Worm (Caenorhabditis elegans) whole organism, L3 larva: ENCODE data around the gene fbxc-51.
A peak's percentile ranks its signal among the peaks of the same experiment; 100 is the strongest.

Experiments used
- R02D3.7 ChIP-seq: fragments of 150-350 bp; optimal IDR thresholded peaks from 2 replicates; lab custom pipeline; 2014; ENCODE audit warnings: missing biosample characterization, missing genetic modification characterization
- ZK546.5 ChIP-seq: sonication (generic microtip); optimal IDR thresholded peaks from 2 replicates; lab custom pipeline; 2017; ENCODE audit warnings: missing biosample characterization, missing genetic modification characterization
- aly-2 ChIP-seq: fragments of 150-350 bp; optimal IDR thresholded peaks from 2 replicates; lab custom pipeline; 2014; ENCODE audit warnings: missing biosample characterization, missing genetic modification characterization
- ama-1 ChIP-seq: fragments of 150-350 bp; optimal IDR thresholded peaks from 2 replicates; lab custom pipeline; 2018
- ceh-28 ChIP-seq: fragments of 150-350 bp; optimal IDR thresholded peaks from 2 replicates; lab custom pipeline; 2014; ENCODE audit warnings: missing biosample characterization, missing genetic modification reagents, missing genetic modification characterization
- ceh-82 ChIP-seq: fragments of 150-350 bp; optimal IDR thresholded peaks from 2 replicates; lab custom pipeline; 2014; ENCODE audit warnings: missing biosample characterization, missing genetic modification characterization
- ceh-9 ChIP-seq: sonication (generic microtip); optimal IDR thresholded peaks from 2 replicates; lab custom pipeline; 2018; ENCODE audit warnings: missing biosample characterization, missing genetic modification characterization
- daf-12 ChIP-seq: fragments of 150-350 bp; optimal IDR thresholded peaks from 2 replicates; lab custom pipeline; 2014; ENCODE audit warnings: missing biosample characterization, missing genetic modification reagents, missing genetic modification characterization
- egl-5 ChIP-seq: fragments of 150-350 bp; optimal IDR thresholded peaks from 2 replicates; lab custom pipeline; 2017; ENCODE audit warnings: missing biosample characterization, missing genetic modification reagents, missing genetic modification characterization, inconsistent platforms
- elt-1 ChIP-seq: fragments of 150-350 bp; optimal IDR thresholded peaks from 2 replicates; lab custom pipeline; 2014; ENCODE audit warnings: missing biosample characterization, missing genetic modification characterization
- elt-2 ChIP-seq: sonication (generic microtip); optimal IDR thresholded peaks from 2 replicates; lab custom pipeline; 2016; ENCODE audit warnings: missing genetic modification reagents, mild to moderate bottlenecking, missing genetic modification characterization, missing compliant biosample characterization
- elt-3 ChIP-seq, 3 experiments: fragments of 150-350 bp in 1 of 3; sonication (generic microtip) in 2 of 3; optimal IDR thresholded peaks; 2 replicates in 2 of 3; 4 replicates in 1 of 3; lab custom pipeline; 2014 to 2017; ENCODE audit warnings: missing biosample characterization in 3 of 3, missing genetic modification characterization in 3 of 3
- eor-1 ChIP-seq, 2 experiments: fragments of 150-350 bp; optimal IDR thresholded peaks; 2 replicates each; lab custom pipeline; 2014 to 2018; ENCODE audit warnings: missing biosample characterization in 2 of 2, missing genetic modification characterization in 2 of 2
- fkh-2 ChIP-seq: fragments of 150-350 bp; optimal IDR thresholded peaks from 2 replicates; lab custom pipeline; 2014; ENCODE audit warnings: missing biosample characterization, missing genetic modification reagents, missing genetic modification characterization
- jun-1 ChIP-seq: fragments of 150-350 bp; optimal IDR thresholded peaks from 2 replicates; lab custom pipeline; 2014; ENCODE audit warnings: missing biosample characterization, missing genetic modification reagents, missing genetic modification characterization
- lin-15B ChIP-seq: fragments of 150-350 bp; optimal IDR thresholded peaks from 2 replicates; lab custom pipeline; 2014; ENCODE audit warnings: missing biosample characterization, missing genetic modification characterization
- lin-39 ChIP-seq: fragments of 150-350 bp; optimal IDR thresholded peaks from 2 replicates; lab custom pipeline; 2018; ENCODE audit warnings: missing biosample characterization, missing genetic modification reagents, missing genetic modification characterization
- lsy-12 ChIP-seq: sonication (generic microtip); optimal IDR thresholded peaks from 2 replicates; lab custom pipeline; 2016; ENCODE audit warnings: mild to moderate bottlenecking, missing genetic modification characterization, missing compliant biosample characterization
- mml-1 ChIP-seq: fragments of 150-350 bp; sonication (generic microtip); optimal IDR thresholded peaks from 3 replicates; lab custom pipeline; 2014; ENCODE audit warnings: missing biosample characterization, missing genetic modification characterization
- nfya-1 ChIP-seq: sonication (generic microtip); optimal IDR thresholded peaks from 2 replicates; lab custom pipeline; 2017; ENCODE audit warnings: missing genetic modification characterization, mild to moderate bottlenecking, missing compliant biosample characterization, antibody characterized with exemption, moderate library complexity; ENCODE audit not compliant: insufficient read depth
- nhr-12 ChIP-seq: fragments of 150-350 bp; optimal IDR thresholded peaks from 2 replicates; lab custom pipeline; 2014; ENCODE audit warnings: missing biosample characterization, missing genetic modification characterization
- nhr-237 ChIP-seq: fragments of 150-350 bp; optimal IDR thresholded peaks from 2 replicates; lab custom pipeline; 2014; ENCODE audit warnings: missing biosample characterization, missing genetic modification characterization
- nhr-25 ChIP-seq: sonication (generic microtip); optimal IDR thresholded peaks from 2 replicates; lab custom pipeline; 2017; ENCODE audit warnings: missing biosample characterization, missing genetic modification characterization
- nhr-28 ChIP-seq: fragments of 150-350 bp; optimal IDR thresholded peaks from 2 replicates; lab custom pipeline; 2014; ENCODE audit warnings: missing biosample characterization, missing genetic modification characterization
- nhr-67 ChIP-seq: fragments of 150-350 bp; optimal IDR thresholded peaks from 2 replicates; lab custom pipeline; 2014; ENCODE audit warnings: missing biosample characterization, missing genetic modification characterization
- nhr-76 ChIP-seq: fragments of 150-350 bp; sonication (generic microtip); optimal IDR thresholded peaks from 5 replicates; lab custom pipeline; 2014; ENCODE audit warnings: missing biosample characterization, missing genetic modification characterization
- nhr-77 ChIP-seq: fragments of 150-350 bp; optimal IDR thresholded peaks from 2 replicates; lab custom pipeline; 2014; ENCODE audit warnings: missing biosample characterization, missing genetic modification characterization
- pha-4 ChIP-seq: fragments of 150-350 bp; optimal IDR thresholded peaks from 2 replicates; lab custom pipeline; 2014; ENCODE audit warnings: missing biosample characterization, missing genetic modification reagents, missing genetic modification characterization
- pqm-1 ChIP-seq: fragments of 150-350 bp; optimal IDR thresholded peaks from 2 replicates; lab custom pipeline; 2017; ENCODE audit warnings: missing biosample characterization, missing genetic modification characterization, inconsistent platforms
- sea-2 ChIP-seq: fragments of 150-350 bp; sonication (generic microtip); optimal IDR thresholded peaks from 4 replicates; lab custom pipeline; 2014; ENCODE audit warnings: missing biosample characterization, missing genetic modification reagents, missing genetic modification characterization
- skn-1 ChIP-seq: fragments of 150-350 bp; optimal IDR thresholded peaks from 2 replicates; lab custom pipeline; 2014; ENCODE audit warnings: missing biosample characterization, missing genetic modification characterization
- snpc-4 ChIP-seq: fragments of 150-350 bp; optimal IDR thresholded peaks from 2 replicates; lab custom pipeline; 2014; ENCODE audit warnings: missing biosample characterization, missing genetic modification characterization
- tbx-2 ChIP-seq: sonication (generic microtip); optimal IDR thresholded peaks from 2 replicates; lab custom pipeline; 2016; ENCODE audit warnings: mild to moderate bottlenecking, missing genetic modification characterization, missing compliant biosample characterization
- unc-39 ChIP-seq: sonication (generic microtip); optimal IDR thresholded peaks from 4 replicates; lab custom pipeline; 2017; ENCODE audit warnings: missing biosample characterization, missing genetic modification characterization
- unc-62 ChIP-seq: fragments of 150-350 bp; sonication (generic microtip); optimal IDR thresholded peaks from 4 replicates; lab custom pipeline; 2014; ENCODE audit warnings: missing biosample characterization, missing genetic modification reagents, missing genetic modification characterization
- zag-1 ChIP-seq: fragments of 150-350 bp; optimal IDR thresholded peaks from 2 replicates; lab custom pipeline; 2014; ENCODE audit warnings: missing biosample characterization, missing genetic modification characterization
- ztf-11 ChIP-seq: fragments of 150-350 bp; optimal IDR thresholded peaks from 2 replicates; lab custom pipeline; 2014; ENCODE audit warnings: missing biosample characterization, missing genetic modification characterization

Gene fbxc-51

ce11 chrII:866801-867200 lies 1.8 kb upstream of the fbxc-51 start, which contains the start of gene Y46B2A.3:
Gene Y46B2A.3, minus strand, starts transcription at chrII:866901.
- TF ChIP-seq skn-1 (tag; lab: Kevin White, UChicago) (no peak), nhr-237 (tag; lab: Kevin White, UChicago) (no peak), ZK546.5 (no peak), egl-5 (tag; lab: Kevin White, UChicago) (no peak), lsy-12 (tag; lab: Kevin White, UChicago) (no peak), unc-62 (GFP tag; lab: Kevin White, UChicago) (no peak), nhr-28 (tag; lab: Kevin White, UChicago) (no peak), ceh-28 (tag; lab: Kevin White, UChicago) (no peak), mml-1 (tag; lab: Kevin White, UChicago) (no peak), daf-12 (tag; lab: Kevin White, UChicago) (no peak), nhr-25 (tag; lab: Kevin White, UChicago) (no peak), ama-1 (lab: Kevin White, UChicago) (no peak), aly-2 (tag; lab: Kevin White, UChicago) (no peak), nhr-76 (tag; lab: Kevin White, UChicago) (no peak), nhr-67 (no peak), ceh-82 (tag; lab: Kevin White, UChicago) (no peak), lin-15B (no peak), fkh-2 (no peak), sea-2 (GFP tag; lab: Kevin White, UChicago) (no peak)
- TF ChIP-seq, all 47 proteins: peak for 0

DNA sequence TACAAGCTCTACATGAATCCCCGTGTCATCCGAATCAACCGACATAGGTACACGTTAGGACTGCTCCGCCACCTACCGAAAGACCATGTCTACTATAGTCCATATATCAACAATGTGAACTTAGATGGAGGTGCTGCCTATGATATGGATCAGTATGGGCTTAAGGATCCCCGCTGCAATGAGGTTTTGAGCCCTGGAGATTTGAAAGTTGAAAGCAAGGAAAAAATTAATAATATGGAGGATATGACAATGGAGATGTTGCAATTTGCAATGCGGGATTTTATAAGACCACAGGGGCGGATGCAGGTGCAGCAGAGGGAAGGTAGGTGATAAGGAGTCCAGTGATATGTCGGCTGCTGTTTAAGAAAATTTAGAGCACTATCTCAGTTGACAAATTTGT lies 702 bp downstream of the fbxc-51 start:
- TF ChIP-seq nfya-1 (tag; lab: Kevin White, UChicago) (no peak), zag-1 (tag; lab: Kevin White, UChicago) (no peak), nhr-12 (tag; lab: Kevin White, UChicago) (no peak), elt-3 (tag; optimal IDR thresholded peaks at IDR 0.05; lab: Kevin White, UChicago) (no peak), skn-1 (tag; lab: Kevin White, UChicago) (no peak), egl-5 (tag; lab: Kevin White, UChicago) (no peak), nhr-77 (tag; lab: Kevin White, UChicago) (no peak), tbx-2 (tag; lab: Kevin White, UChicago) (no peak)
- TF ChIP-seq, all 47 proteins: peak for 0

ce11 chrII:872993-873787 lies 4.6 kb downstream of the fbxc-51 start, which contains the start of gene alg-2:
Gene alg-2, plus strand, starts transcription at chrII:873212.
- TF ChIP-seq unc-39 (tag; lab: Kevin White, UChicago) (no peak), fkh-2 (no peak), aly-2 (tag; lab: Kevin White, UChicago) (no peak), pha-4 (tag; lab: Kevin White, UChicago) (peak; percentile 44), nhr-67 (no peak), R02D3.7 (tag; lab: Kevin White, UChicago) (no peak), lin-39 (tag; lab: Kevin White, UChicago) (peak; percentile 4), jun-1 (tag; lab: Kevin White, UChicago) (no peak), elt-2 (tag; lab: Kevin White, UChicago) (peak; percentile 31), nhr-76 (tag; lab: Kevin White, UChicago) (no peak), pqm-1 (tag; lab: Kevin White, UChicago) (peak; percentile 10), snpc-4 (tag; lab: Kevin White, UChicago) (peak; percentile 73), lin-15B (peak; percentile 54), ztf-11 (tag; lab: Kevin White, UChicago) (no peak), zag-1 (tag; lab: Kevin White, UChicago) (no peak), elt-1 (tag; lab: Kevin White, UChicago) (peak; percentile 6)

DNA sequence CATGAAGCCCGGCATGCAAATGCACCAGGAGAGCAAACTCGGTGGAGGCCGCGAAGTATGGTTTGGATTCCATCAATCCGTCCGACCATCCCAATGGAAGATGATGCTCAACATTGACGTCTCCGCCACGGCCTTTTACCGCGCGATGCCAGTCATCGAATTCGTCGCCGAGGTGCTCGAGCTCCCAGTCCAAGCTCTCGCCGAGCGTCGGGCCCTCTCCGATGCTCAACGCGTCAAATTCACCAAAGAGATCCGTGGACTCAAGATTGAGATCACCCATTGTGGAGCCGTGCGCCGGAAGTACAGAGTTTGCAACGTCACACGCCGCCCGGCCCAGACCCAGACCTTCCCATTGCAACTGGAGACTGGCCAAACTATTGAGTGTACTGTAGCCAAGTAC lies 7.1 kb downstream of the fbxc-51 start:
- TF ChIP-seq lsy-12 (tag; lab: Kevin White, UChicago) (no peak), nhr-237 (tag; lab: Kevin White, UChicago) (no peak), eor-1 (tag; optimal IDR thresholded peaks at IDR 0.05; lab: Kevin White, UChicago) (no peak), pha-4 (tag; lab: Kevin White, UChicago) (no peak), nhr-76 (tag; lab: Kevin White, UChicago) (no peak), pqm-1 (tag; lab: Kevin White, UChicago) (no peak), ceh-9 (tag; lab: Kevin White, UChicago) (no peak), mml-1 (tag; lab: Kevin White, UChicago) (no peak), snpc-4 (tag; lab: Kevin White, UChicago) (no peak)
